Worm (Caenorhabditis elegans): ENCODE results near the gene Y41C4A.18.

ce11 chrIII:11683038-11683437 is 47.4 kb upstream of the Y41C4A.18 start:
- TF ChIP-seq elt-1 (tag; optimal IDR thresholded peaks at IDR 0.05), result no peak
- no peak for TF ChIP-seq nhr-77 (tag; optimal IDR thresholded peaks at IDR 0.05)
- no peak for TF ChIP-seq ceh-9 (tag; optimal IDR thresholded peaks at IDR 0.05)
- TF ChIP-seq ama-1 (optimal IDR thresholded peaks at IDR 0.05), result no peak
